Fruit fly (Drosophila melanogaster) whole organism, embryonic: ENCODE results near the gene CG31752.

Experiments used
- Bdp1 ChIP-seq: fragments of 200-800 bp; sonication (Bioruptor generic); optimal IDR thresholded peaks from 3 replicates; lab custom pipeline; 2016; ENCODE audit warnings: missing biosample characterization, missing genetic modification characterization
- Bteb2 ChIP-seq: fragments of 200-800 bp; sonication (Bioruptor generic); optimal IDR thresholded peaks from 2 replicates; lab custom pipeline; 2016; ENCODE audit warnings: missing biosample characterization, missing genetic modification characterization
- CG10321 ChIP-seq: fragments of 200-800 bp; sonication (Bioruptor generic); IDR thresholded peaks from 2 replicates; pipeline ENCODE4 v1.3.6; 2022; ENCODE audit warnings: missing biosample characterization, missing genetic modification characterization
- CG10979 ChIP-seq: fragments of 200-800 bp; sonication (Bioruptor generic); optimal IDR thresholded peaks from 2 replicates; lab custom pipeline; 2018; ENCODE audit warnings: missing biosample characterization, mild to moderate bottlenecking, missing genetic modification characterization, moderate library complexity
- CG12219 ChIP-seq: fragments of 200-800 bp; sonication (Bioruptor generic); optimal IDR thresholded peaks from 3 replicates; lab custom pipeline; 2018; ENCODE audit warnings: missing biosample characterization, mild to moderate bottlenecking, missing genetic modification characterization
- CG1233 ChIP-seq: fragments of 200-800 bp; sonication (Bioruptor generic); optimal IDR thresholded peaks from 4 replicates; lab custom pipeline; 2018; ENCODE audit warnings: missing biosample characterization, mild to moderate bottlenecking, missing genetic modification characterization
- CG12942 ChIP-seq: fragments of 200-800 bp; sonication (Bioruptor generic); optimal IDR thresholded peaks from 3 replicates; lab custom pipeline; 2016; ENCODE audit warnings: missing biosample characterization, missing genetic modification characterization
- CG15514 ChIP-seq: fragments of 200-800 bp; sonication (Bioruptor generic); optimal IDR thresholded peaks from 3 replicates; lab custom pipeline; 2017; ENCODE audit warnings: missing biosample characterization, missing genetic modification characterization, mild to moderate bottlenecking, moderate library complexity, missing genetic modification reagents
- CG18476 ChIP-seq: fragments of 200-800 bp; sonication (Bioruptor generic); optimal IDR thresholded peaks from 2 replicates; lab custom pipeline; 2016; ENCODE audit warnings: missing biosample characterization, mild to moderate bottlenecking, missing genetic modification characterization
- CG31388 ChIP-seq: fragments of 200-800 bp; sonication (Bioruptor generic); optimal IDR thresholded peaks from 2 replicates; lab custom pipeline; 2016; ENCODE audit warnings: missing biosample characterization, missing genetic modification characterization
- CG3995 ChIP-seq: fragments of 200-800 bp; sonication (Bioruptor generic); optimal IDR thresholded peaks from 3 replicates; lab custom pipeline; 2016; ENCODE audit warnings: missing biosample characterization, missing genetic modification characterization
- CG4424 ChIP-seq: fragments of 200-800 bp; sonication (Bioruptor generic); optimal IDR thresholded peaks from 3 replicates; lab custom pipeline; 2016; ENCODE audit warnings: missing biosample characterization, missing genetic modification characterization
- CG5180 ChIP-seq: fragments of 200-800 bp; sonication (Bioruptor generic); optimal IDR thresholded peaks from 3 replicates; lab custom pipeline; 2017; ENCODE audit warnings: missing biosample characterization, missing genetic modification characterization, mild to moderate bottlenecking, moderate library complexity, missing genetic modification reagents
- CG6254 ChIP-seq: fragments of 200-800 bp; sonication (Bioruptor generic); optimal IDR thresholded peaks from 3 replicates; lab custom pipeline; 2017; ENCODE audit warnings: mild to moderate bottlenecking, missing biosample characterization, missing genetic modification reagents, missing genetic modification characterization
- CG6765 ChIP-seq: fragments of 200-800 bp; sonication (Bioruptor generic); optimal IDR thresholded peaks from 3 replicates; lab custom pipeline; 2017; ENCODE audit warnings: missing biosample characterization, mild to moderate bottlenecking, missing genetic modification characterization
- CG6854 ChIP-seq: fragments of 200-800 bp; sonication (Bioruptor generic); optimal IDR thresholded peaks from 3 replicates; lab custom pipeline; 2017; ENCODE audit warnings: missing biosample characterization, mild to moderate bottlenecking, missing genetic modification characterization
- CG7271 ChIP-seq: fragments of 200-800 bp; sonication (Bioruptor generic); optimal IDR thresholded peaks from 2 replicates; lab custom pipeline; 2018; ENCODE audit warnings: missing biosample characterization, mild to moderate bottlenecking, missing genetic modification characterization, moderate library complexity
- CG7839 ChIP-seq: fragments of 200-800 bp; sonication (Bioruptor generic); optimal IDR thresholded peaks from 3 replicates; lab custom pipeline; 2018; ENCODE audit warnings: missing biosample characterization, mild to moderate bottlenecking, missing genetic modification characterization, moderate library complexity
- CG9817 ChIP-seq: fragments of 200-800 bp; sonication (Bioruptor generic); optimal IDR thresholded peaks from 2 replicates; lab custom pipeline; 2018; ENCODE audit warnings: missing biosample characterization, mild to moderate bottlenecking, missing genetic modification characterization, moderate library complexity
- CkIIα-i1 ChIP-seq: fragments of 200-800 bp; sonication (Bioruptor generic); IDR thresholded peaks from 2 replicates; pipeline ENCODE4 v1.3.6; 2022; ENCODE audit warnings: missing biosample characterization, missing genetic modification characterization
- Dip3 ChIP-seq: fragments of 200-800 bp; sonication (Bioruptor generic); optimal IDR thresholded peaks from 3 replicates; lab custom pipeline; 2016; ENCODE audit warnings: missing biosample characterization, missing genetic modification characterization
- Dll ChIP-seq: fragments of 200-800 bp; sonication (Bioruptor generic); IDR thresholded peaks from 4 replicates; pipeline ENCODE4 v1.3.6; 2022; ENCODE audit warnings: missing biosample characterization, missing genetic modification characterization; ENCODE audit not compliant: partially characterized antibody
- Fer3 ChIP-seq: fragments of 200-800 bp; sonication (Bioruptor generic); optimal IDR thresholded peaks from 2 replicates; lab custom pipeline; 2018; ENCODE audit warnings: missing biosample characterization, mild to moderate bottlenecking, missing genetic modification characterization, moderate library complexity
- Myb ChIP-seq: fragments of 200-800 bp; sonication (Bioruptor generic); optimal IDR thresholded peaks from 2 replicates; lab custom pipeline; 2016; ENCODE audit warnings: missing biosample characterization, missing genetic modification characterization
- Sox102F ChIP-seq: fragments of 200-800 bp; sonication (Bioruptor generic); optimal IDR thresholded peaks from 2 replicates; lab custom pipeline; 2018; ENCODE audit warnings: missing biosample characterization, mild to moderate bottlenecking, missing genetic modification characterization, moderate library complexity
- Spps ChIP-seq: fragments of 200-800 bp; sonication (Bioruptor generic); optimal IDR thresholded peaks from 2 replicates; lab custom pipeline; 2018; ENCODE audit warnings: missing biosample characterization, mild to moderate bottlenecking, missing genetic modification characterization
- bab2 ChIP-seq: fragments of 200-800 bp; sonication (Bioruptor generic); optimal IDR thresholded peaks from 2 replicates; lab custom pipeline; 2016; ENCODE audit warnings: missing biosample characterization, missing genetic modification characterization
- btn ChIP-seq: fragments of 200-800 bp; sonication (Bioruptor generic); optimal IDR thresholded peaks from 2 replicates; lab custom pipeline; 2016; ENCODE audit warnings: missing biosample characterization, missing genetic modification characterization
- cad ChIP-seq: fragments of >200 bp; optimal IDR thresholded peaks from 2 replicates; lab custom pipeline; 2017; ENCODE audit warnings: missing biosample characterization, missing genetic modification characterization
- croc ChIP-seq: fragments of 200-800 bp; sonication (Bioruptor generic); conservative IDR thresholded peaks from 3 replicates; pipeline ENCODE4 v1.3.6; 2022; ENCODE audit warnings: missing biosample characterization, missing genetic modification characterization
- dimm ChIP-seq: fragments of 200-800 bp; sonication (Bioruptor generic); IDR thresholded peaks from 2 replicates; pipeline ENCODE4 v1.3.6; 2022; ENCODE audit warnings: missing biosample characterization, missing genetic modification characterization
- dm ChIP-seq: fragments of 200-800 bp; sonication (Bioruptor generic); optimal IDR thresholded peaks from 3 replicates; lab custom pipeline; 2016; ENCODE audit warnings: missing biosample characterization, missing genetic modification characterization
- dpn ChIP-seq, 2 experiments: fragments of 200-800 bp; sonication (Bioruptor generic); optimal IDR thresholded peaks; 3 replicates each; lab custom pipeline; 2016; ENCODE audit warnings: missing biosample characterization in 2 of 2, missing genetic modification characterization in 2 of 2
- emc ChIP-seq: fragments of 200-800 bp; sonication (Bioruptor generic); optimal IDR thresholded peaks from 2 replicates; lab custom pipeline; 2016; ENCODE audit warnings: missing biosample characterization, missing genetic modification characterization
- fd102C ChIP-seq: fragments of 200-800 bp; sonication (Bioruptor generic); optimal IDR thresholded peaks from 2 replicates; lab custom pipeline; 2018; ENCODE audit warnings: missing biosample characterization, mild to moderate bottlenecking, missing genetic modification characterization, moderate library complexity
- lbe ChIP-seq: fragments of 200-800 bp; sonication (Bioruptor generic); optimal IDR thresholded peaks from 2 replicates; lab custom pipeline; 2016; ENCODE audit warnings: missing biosample characterization, mild to moderate bottlenecking, missing genetic modification characterization
- lilli ChIP-seq: fragments of 200-800 bp; sonication (Bioruptor generic); optimal IDR thresholded peaks from 3 replicates; lab custom pipeline; 2016; ENCODE audit warnings: missing biosample characterization, missing genetic modification characterization
- nau ChIP-seq: fragments of 200-800 bp; sonication (Bioruptor generic); optimal IDR thresholded peaks from 3 replicates; lab custom pipeline; 2017; ENCODE audit warnings: missing biosample characterization, mild to moderate bottlenecking, missing genetic modification characterization, missing genetic modification reagents
- pum ChIP-seq: fragments of 200-800 bp; sonication (Bioruptor generic); optimal IDR thresholded peaks from 2 replicates; lab custom pipeline; 2016; ENCODE audit warnings: missing biosample characterization, missing genetic modification characterization
- ranshi ChIP-seq: fragments of 200-800 bp; sonication (Bioruptor generic); IDR thresholded peaks from 2 replicates; pipeline ENCODE4 v1.3.6; 2022; ENCODE audit warnings: missing biosample characterization, missing genetic modification characterization
- salm ChIP-seq: fragments of 200-800 bp; sonication (Bioruptor generic); optimal IDR thresholded peaks from 2 replicates; lab custom pipeline; 2018; ENCODE audit warnings: missing biosample characterization, mild to moderate bottlenecking, missing genetic modification characterization
- schlank ChIP-seq: fragments of 200-800 bp; sonication (Bioruptor generic); optimal IDR thresholded peaks from 2 replicates; lab custom pipeline; 2018; ENCODE audit warnings: missing biosample characterization, mild to moderate bottlenecking, missing genetic modification characterization
- slp2 ChIP-seq: fragments of 200-800 bp; sonication (Bioruptor generic); optimal IDR thresholded peaks from 2 replicates; lab custom pipeline; 2016; ENCODE audit warnings: missing biosample characterization, missing genetic modification characterization
- tap ChIP-seq: fragments of 200-800 bp; optimal IDR thresholded peaks from 3 replicates; lab custom pipeline; 2019; ENCODE audit warnings: missing biosample characterization, mild to moderate bottlenecking, missing genetic modification characterization, moderate library complexity
- trh ChIP-seq: fragments of 200-800 bp; sonication (Bioruptor generic); optimal IDR thresholded peaks from 2 replicates; lab custom pipeline; 2016; ENCODE audit warnings: missing biosample characterization, missing genetic modification characterization
- twi ChIP-seq: fragments of 200-800 bp; optimal IDR thresholded peaks from 2 replicates; lab custom pipeline; 2019; ENCODE audit warnings: missing biosample characterization, mild to moderate bottlenecking, missing genetic modification characterization, moderate library complexity
- wdn ChIP-seq: fragments of 200-800 bp; sonication (Bioruptor generic); IDR thresholded peaks from 2 replicates; pipeline ENCODE4 v1.3.6; 2022; ENCODE audit warnings: missing biosample characterization, missing genetic modification characterization
- zfh1 ChIP-seq: fragments of 200-800 bp; sonication (Bioruptor generic); IDR thresholded peaks from 3 replicates; pipeline ENCODE4 v1.3.6; 2022; ENCODE audit warnings: missing biosample characterization, missing genetic modification characterization

The CG31752 gene

DNA sequence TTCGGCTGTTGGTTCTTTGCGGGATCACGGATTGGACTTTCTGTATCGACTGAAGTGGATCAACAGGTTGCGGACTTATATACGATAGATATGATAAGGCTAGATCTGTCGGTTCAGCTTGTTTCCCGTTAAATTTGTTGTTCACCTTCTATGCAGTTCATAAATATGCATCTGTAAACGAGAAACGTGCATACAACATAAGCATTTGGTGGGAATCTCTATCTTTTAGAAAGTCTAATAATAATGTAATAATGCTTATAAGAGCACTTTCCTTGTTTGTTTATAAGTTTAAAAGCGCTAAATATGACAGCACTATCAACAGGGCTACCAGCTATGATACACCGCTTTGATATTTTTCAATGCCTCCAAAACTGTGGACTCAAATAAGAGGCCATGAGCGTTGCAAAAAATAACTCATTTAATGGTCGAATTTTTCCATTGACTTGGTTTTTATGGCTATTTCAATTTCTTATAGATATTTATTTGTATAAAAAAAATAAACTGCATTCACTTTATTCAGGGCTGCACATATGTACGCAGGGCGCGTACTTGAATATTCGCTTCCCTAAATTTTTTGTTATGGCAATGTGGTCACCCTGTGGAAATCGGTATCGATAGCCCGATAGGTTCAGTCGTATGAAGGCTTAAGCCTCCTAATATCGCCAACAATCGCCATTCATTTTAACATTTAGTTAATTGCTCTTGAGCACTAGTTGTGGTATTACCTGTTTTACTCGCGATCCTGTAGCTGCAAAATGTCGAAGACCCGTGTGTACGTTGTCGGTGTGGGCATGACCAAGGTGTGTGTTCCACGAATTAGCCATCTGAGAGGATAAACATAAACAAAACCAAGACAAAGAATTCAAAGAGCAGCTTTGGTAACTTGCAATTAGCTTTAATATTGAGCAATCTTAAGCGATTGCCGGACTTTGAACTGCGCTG lies 10.3 kb downstream of the CG31752 start, which contains the start of the genes CG17597 and ScpX (continued):
- TF ChIP-seq fd102C (GFP tag; lab: Kevin White, UChicago) (peak; percentile 47), Dll (GFP tag; lab: Robert Waterston, UW) (peak; percentile 83), lbe (no peak), Dip3 (GFP tag; lab: Kevin White, UChicago) (peak; percentile 60), CG6765 (GFP tag; lab: Kevin White, UChicago) (peak; percentile 5), CG7839 (tag; lab: Kevin White, UChicago) (peak; percentile 71), dm (GFP tag; lab: Kevin White, UChicago) (no peak), ranshi (GFP tag; lab: Robert Waterston, UW) (peak; percentile 28; the same call in 1 of the 2 replicates), CG15514 (peak; percentile 82), CG18476 (GFP tag; lab: Kevin White, UChicago) (peak; percentile 68), lilli (GFP tag; lab: Kevin White, UChicago) (peak; percentile 78), CG1233 (GFP tag; lab: Kevin White, UChicago) (peak; percentile 38), pum (GFP tag; lab: Kevin White, UChicago) (peak; percentile 59), wdn (GFP tag; lab: Robert Waterston, UW) (0 out of 2 replicates have a peak, but pooled peaks have one; percentile 17), emc (peak; percentile 42), CG9817 (tag; lab: Kevin White, UChicago) (peak; percentile 76), zfh1 (GFP tag; lab: Robert Waterston, UW) (peak; percentile 55; the same call in 2 of the 3 replicates), btn (GFP tag; lab: Kevin White, UChicago) (no peak), Bteb2 (GFP tag; lab: Kevin White, UChicago) (peak; percentile 55), tap (tag; lab: Kevin White, UChicago) (no peak), Fer3 (tag; lab: Kevin White, UChicago) (peak; percentile 48), croc (GFP tag; lab: Robert Waterston, UW) (peak; percentile 16; the same call in 1 of the 3 replicates), dpn (GFP tag; optimal IDR thresholded peaks at IDR 0.05; lab: Kevin White, UChicago) (peak; percentile 47 to 68), Myb (GFP tag; lab: Kevin White, UChicago) (peak; percentile 27), CG7271 (tag; lab: Kevin White, UChicago) (no peak), CG12942 (GFP tag; lab: Kevin White, UChicago) (peak; percentile 45), bab2 (GFP tag; lab: Kevin White, UChicago) (peak; percentile 59), CG10321 (GFP tag; lab: Robert Waterston, UW) (0 out of 2 replicates have a peak, but pooled peaks have one; percentile 28), Spps (tag; lab: Kevin White, UChicago) (no peak), CG10979 (peak; percentile 39), cad (peak; percentile 82), CG6254 (peak; percentile 100), CG6854 (GFP tag; lab: Kevin White, UChicago) (peak; percentile 45), twi (peak; percentile 54), dimm (GFP tag; lab: Robert Waterston, UW) (no peak), trh (no peak), nau (GFP tag; lab: Kevin White, UChicago) (no peak), CkIIα-i1 (GFP tag; lab: Robert Waterston, UW) (no peak), CG31388 (peak; percentile 19), slp2 (GFP tag; lab: Kevin White, UChicago) (peak; percentile 20), CG3995 (GFP tag; lab: Kevin White, UChicago) (peak; percentile 24), CG12219 (peak; percentile 50), CG4424 (GFP tag; lab: Kevin White, UChicago) (peak; percentile 71), CG5180 (GFP tag; lab: Kevin White, UChicago) (peak; percentile 34), salm (no peak), schlank (tag; lab: Kevin White, UChicago) (no peak), Bdp1 (GFP tag; lab: Kevin White, UChicago) (peak; percentile 13), Sox102F (GFP tag; lab: Kevin White, UChicago) (peak; percentile 59)
